Fruit fly (Drosophila melanogaster) whole organism, wandering third instar larva: ENCODE measurements around the gene Or94a.

ENCODE experiments used
- Abd-B ChIP-seq: fragments of >200 bp; optimal IDR thresholded peaks from 2 replicates; lab custom pipeline; 2017; ENCODE audit warnings: missing biosample characterization, missing genetic modification characterization
- CG32264 ChIP-seq: fragments of 200-800 bp; sonication (Bioruptor generic); optimal IDR thresholded peaks from 2 replicates; lab custom pipeline; 2016; ENCODE audit warnings: missing biosample characterization, missing genetic modification characterization
- CG9705 ChIP-seq: fragments of 200-800 bp; sonication (Bioruptor generic); optimal IDR thresholded peaks from 2 replicates; lab custom pipeline; 2018; ENCODE audit warnings: missing biosample characterization, mild to moderate bottlenecking, missing genetic modification characterization
- CrebA ChIP-seq: fragments of 200-800 bp; sonication (Bioruptor generic); optimal IDR thresholded peaks from 2 replicates; lab custom pipeline; 2016; ENCODE audit warnings: missing biosample characterization, mild to moderate bottlenecking, missing genetic modification characterization, borderline replicate concordance
- Dfd ChIP-seq: fragments of >200 bp; optimal IDR thresholded peaks from 2 replicates; lab custom pipeline; 2017; ENCODE audit warnings: missing biosample characterization, missing genetic modification characterization
- Dif ChIP-seq: fragments of 200-275, 200-300 bp; sonication (Bioruptor generic); optimal IDR thresholded peaks from 2 replicates; lab custom pipeline; 2018; ENCODE audit warnings: missing biosample characterization, missing genetic modification characterization; ENCODE audit not compliant: partially characterized antibody
- GATAd ChIP-seq: sonication (Bioruptor generic); optimal IDR thresholded peaks from 2 replicates; lab custom pipeline; 2016; ENCODE audit warnings: missing biosample characterization, missing genetic modification characterization
- HLH106 ChIP-seq: fragments of 200-800 bp; optimal IDR thresholded peaks from 3 replicates; lab custom pipeline; 2019; ENCODE audit warnings: missing biosample characterization, mild to moderate bottlenecking, missing genetic modification characterization, moderate library complexity
- Hnf4 ChIP-seq: fragments of 200-800 bp; sonication (Bioruptor generic); optimal IDR thresholded peaks from 2 replicates; lab custom pipeline; 2016; ENCODE audit warnings: missing biosample characterization, mild to moderate bottlenecking, missing genetic modification characterization
- Hr78 ChIP-seq: fragments of >200 bp; optimal IDR thresholded peaks from 2 replicates; lab custom pipeline; 2017; ENCODE audit warnings: missing biosample characterization, missing genetic modification characterization
- Hr83 ChIP-seq: fragments of 200-300 bp; sonication (Bioruptor generic); optimal IDR thresholded peaks from 2 replicates; lab custom pipeline; 2016; ENCODE audit warnings: missing biosample characterization, mild to moderate bottlenecking, missing genetic modification characterization, moderate library complexity; ENCODE audit not compliant: poor library complexity, severe bottlenecking
- Mio ChIP-seq: sonication (Bioruptor generic); optimal IDR thresholded peaks from 2 replicates; lab custom pipeline; 2016; ENCODE audit warnings: missing biosample characterization, missing genetic modification characterization
- Myc ChIP-seq: fragments of >200 bp; optimal IDR thresholded peaks from 2 replicates; lab custom pipeline; 2017
- N ChIP-seq: fragments of >200 bp; optimal IDR thresholded peaks from 2 replicates; lab custom pipeline; 2018; ENCODE audit warnings: missing biosample characterization, missing external identifiers, missing genetic modification characterization
- OdsH ChIP-seq: fragments of 200-800 bp; sonication (Bioruptor generic); optimal IDR thresholded peaks from 2 replicates; lab custom pipeline; 2016; ENCODE audit warnings: missing biosample characterization, mild to moderate bottlenecking, missing genetic modification characterization
- Rel ChIP-seq, 2 experiments: fragments of 200-800 bp; sonication (Bioruptor generic) in 1 of 2; optimal IDR thresholded peaks; 2 replicates in 1 of 2; 3 replicates in 1 of 2; lab custom pipeline; 2016 to 2019; ENCODE audit warnings: mild to moderate bottlenecking in 2 of 2, missing biosample characterization in 2 of 2, missing genetic modification characterization in 2 of 2, moderate library complexity in 1 of 2
- Sp1 ChIP-seq: fragments of 200-800 bp; sonication (Bioruptor generic); optimal IDR thresholded peaks from 3 replicates; lab custom pipeline; 2019; ENCODE audit warnings: missing biosample characterization, mild to moderate bottlenecking, missing genetic modification characterization, moderate library complexity
- Vsx2 ChIP-seq: fragments of 200-300, 225-300 bp; sonication (Bioruptor generic); optimal IDR thresholded peaks from 2 replicates; lab custom pipeline; 2018; ENCODE audit warnings: missing biosample characterization, missing genetic modification characterization; ENCODE audit not compliant: partially characterized antibody
- br ChIP-seq: fragments of 200-800 bp; sonication (Bioruptor generic); optimal IDR thresholded peaks from 2 replicates; lab custom pipeline; 2016; ENCODE audit warnings: missing biosample characterization, missing genetic modification characterization
- brk ChIP-seq: fragments of 200-800 bp; sonication (Bioruptor generic); optimal IDR thresholded peaks from 2 replicates; lab custom pipeline; 2016; ENCODE audit warnings: missing biosample characterization, mild to moderate bottlenecking, missing genetic modification characterization
- dl ChIP-seq, 2 experiments: fragments of 175-275, 200-275 bp in 1 of 2; fragments of 200-275 bp in 1 of 2; sonication (Bioruptor generic); optimal IDR thresholded peaks; lab custom pipeline; 2018; ENCODE audit warnings: mild to moderate bottlenecking in 2 of 2, missing biosample characterization in 2 of 2, missing genetic modification characterization in 2 of 2, moderate library complexity in 2 of 2; ENCODE audit not compliant: partially characterized antibody in 2 of 2, insufficient read depth in 1 of 2
- dmrt93B ChIP-seq: fragments of 200-800 bp; sonication (Bioruptor generic); optimal IDR thresholded peaks from 2 replicates; lab custom pipeline; 2018; ENCODE audit warnings: missing biosample characterization, mild to moderate bottlenecking, missing genetic modification characterization
- dsf ChIP-seq: sonication (Bioruptor generic); optimal IDR thresholded peaks from 2 replicates; lab custom pipeline; 2016; ENCODE audit warnings: missing biosample characterization, missing genetic modification characterization, borderline replicate concordance
- foxo ChIP-seq, 2 experiments: fragments of 200-800 bp; sonication (Bioruptor generic); optimal IDR thresholded peaks; 2 replicates in 1 of 2; 3 replicates in 1 of 2; lab custom pipeline; 2016 to 2017; ENCODE audit warnings: missing biosample characterization in 2 of 2, missing genetic modification characterization in 2 of 2
- fru ChIP-seq: fragments of 200-800 bp; sonication (Bioruptor generic); optimal IDR thresholded peaks from 3 replicates; lab custom pipeline; 2016; ENCODE audit warnings: missing biosample characterization, mild to moderate bottlenecking, missing genetic modification characterization
- h ChIP-seq: fragments of 200-800 bp; sonication (Bioruptor generic); optimal IDR thresholded peaks from 3 replicates; lab custom pipeline; 2016; ENCODE audit warnings: missing biosample characterization, mild to moderate bottlenecking, missing genetic modification characterization
- jim ChIP-seq: fragments of 175-275, 200-325 bp; sonication (Bioruptor generic); optimal IDR thresholded peaks from 2 replicates; lab custom pipeline; 2016; ENCODE audit warnings: missing biosample characterization, mild to moderate bottlenecking, missing genetic modification characterization
- lola ChIP-seq: fragments of >200 bp; optimal IDR thresholded peaks from 2 replicates; lab custom pipeline; 2017; ENCODE audit warnings: missing biosample characterization, missing genetic modification characterization
- psq ChIP-seq: fragments of 200-800 bp; sonication (Bioruptor generic); optimal IDR thresholded peaks from 3 replicates; lab custom pipeline; 2017; ENCODE audit warnings: missing biosample characterization, mild to moderate bottlenecking, missing genetic modification characterization, moderate library complexity
- sage ChIP-seq: fragments of 200-800 bp; sonication (Bioruptor generic); optimal IDR thresholded peaks from 2 replicates; lab custom pipeline; 2016; ENCODE audit warnings: missing biosample characterization, mild to moderate bottlenecking, missing genetic modification characterization
- sv ChIP-seq: fragments of 200-800 bp; sonication (Bioruptor generic); optimal IDR thresholded peaks from 3 replicates; lab custom pipeline; 2016; ENCODE audit warnings: missing biosample characterization, missing genetic modification characterization
- tai ChIP-seq: sonication (Bioruptor generic); optimal IDR thresholded peaks from 2 replicates; lab custom pipeline; 2016; ENCODE audit warnings: missing biosample characterization, missing genetic modification characterization
- usp ChIP-seq: fragments of >200 bp; optimal IDR thresholded peaks from 2 replicates; lab custom pipeline; 2017; ENCODE audit warnings: missing biosample characterization, missing genetic modification characterization
- woc ChIP-seq: sonication (Bioruptor generic); optimal IDR thresholded peaks from 2 replicates; lab custom pipeline; 2016; ENCODE audit warnings: missing biosample characterization, mild to moderate bottlenecking, missing genetic modification characterization

The Or94a gene

dm6 chr3R:22986981-22987380 lies at the start of gene Or94a:
Gene Or94a (plus strand): TSS chr3R:22987281.
- TF ChIP-seq Dif (GFP tag; lab: Kevin White, UChicago), result no peak
- TF ChIP-seq lola (GFP tag; lab: Kevin White, UChicago), result no peak
- no peak for TF ChIP-seq dl (GFP tag; optimal IDR thresholded peaks at IDR 0.05; lab: Kevin White, UChicago; ENCODE audit: insufficient read depth in 1 of 2, partially characterized antibody in 2 of 2)

- TF ChIP-seq usp, result no peak
- TF ChIP-seq N (GFP tag; lab: Kevin White, UChicago), result no peak
- no peak for TF ChIP-seq tai (GFP tag; lab: Kevin White, UChicago)
- no peak for TF ChIP-seq Hr83 (GFP tag; lab: Kevin White, UChicago)
- TF ChIP-seq Hr78 (GFP tag; lab: Kevin White, UChicago), result no peak
- no peak for TF ChIP-seq Abd-B (GFP tag; lab: Kevin White, UChicago)
- no peak for TF ChIP-seq br (GFP tag; lab: Kevin White, UChicago)
- TF ChIP-seq Vsx2 (GFP tag; lab: Kevin White, UChicago), result no peak
- no peak for TF ChIP-seq fru (GFP tag; lab: Kevin White, UChicago)
- TF ChIP-seq psq (GFP tag; lab: Kevin White, UChicago), result no peak
- no peak for TF ChIP-seq OdsH (GFP tag; lab: Kevin White, UChicago)
- TF ChIP-seq foxo (GFP tag; optimal IDR thresholded peaks at IDR 0.05; lab: Kevin White, UChicago), result no peak
- TF ChIP-seq Dif (GFP tag; lab: Kevin White, UChicago), result no peak
- TF ChIP-seq woc (GFP tag; lab: Kevin White, UChicago), result no peak
- no peak for TF ChIP-seq brk (GFP tag; lab: Kevin White, UChicago)
- no peak for TF ChIP-seq sage (GFP tag; lab: Kevin White, UChicago)
- TF ChIP-seq dmrt93B (GFP tag; lab: Kevin White, UChicago), result no peak
- no peak for TF ChIP-seq dl (GFP tag; optimal IDR thresholded peaks at IDR 0.05; lab: Kevin White, UChicago; ENCODE audit: insufficient read depth in 1 of 2, partially characterized antibody in 2 of 2)
- no peak for TF ChIP-seq h (GFP tag; lab: Kevin White, UChicago)
- no peak for TF ChIP-seq Hnf4 (GFP tag; lab: Kevin White, UChicago)
Measured at dm6 chr3R:22965220-22965619, 21.9 kb upstream of the Or94a start.

dm6 chr3R:22965984-22966383 lies 21.1 kb upstream of the Or94a start, which contains the start of gene Tpl94D:
Gene Tpl94D (plus strand): TSS chr3R:22966284.
- TF ChIP-seq sv (GFP tag; lab: Kevin White, UChicago) (no peak), tai (GFP tag; lab: Kevin White, UChicago) (no peak), Hr83 (GFP tag; lab: Kevin White, UChicago) (no peak), CG32264 (no peak), OdsH (GFP tag; lab: Kevin White, UChicago) (no peak), dsf (GFP tag; lab: Kevin White, UChicago) (no peak), CrebA (no peak), psq (GFP tag; lab: Kevin White, UChicago) (no peak), Sp1 (GFP tag; lab: Kevin White, UChicago) (no peak), GATAd (no peak), Mio (GFP tag; lab: Kevin White, UChicago) (no peak), CG9705 (GFP tag; lab: Kevin White, UChicago) (no peak), Myc (lab: Kevin White, UChicago) (no peak), dl (GFP tag; optimal IDR thresholded peaks at IDR 0.05; lab: Kevin White, UChicago; ENCODE audit: insufficient read depth in 1 of 2, partially characterized antibody in 2 of 2) (no peak), foxo (GFP tag; optimal IDR thresholded peaks at IDR 0.05; lab: Kevin White, UChicago) (no peak), Rel (GFP tag; optimal IDR thresholded peaks at IDR 0.05; lab: Kevin White, UChicago) (no peak), Rel (tag; optimal IDR thresholded peaks at IDR 0.05; lab: Kevin White, UChicago) (no peak), Vsx2 (GFP tag; lab: Kevin White, UChicago) (no peak), woc (GFP tag; lab: Kevin White, UChicago) (no peak), HLH106 (tag; lab: Kevin White, UChicago) (no peak), usp (no peak)

dm6 chr3R:22976997-22977396 lies 10.1 kb upstream of the Or94a start, which contains the start of gene Gbp3:
Gene Gbp3 (plus strand): TSS chr3R:22977270.
- TF ChIP-seq dl (GFP tag; optimal IDR thresholded peaks at IDR 0.05; lab: Kevin White, UChicago; ENCODE audit: insufficient read depth in 1 of 2, partially characterized antibody in 2 of 2), result no peak
- no peak for TF ChIP-seq fru (GFP tag; lab: Kevin White, UChicago)
- TF ChIP-seq Vsx2 (GFP tag; lab: Kevin White, UChicago), result no peak
- TF ChIP-seq psq (GFP tag; lab: Kevin White, UChicago), result no peak
- TF ChIP-seq GATAd, result no peak
- no peak for TF ChIP-seq Hr83 (GFP tag; lab: Kevin White, UChicago)
- TF ChIP-seq Abd-B (GFP tag; lab: Kevin White, UChicago), result no peak
- no peak for TF ChIP-seq jim (GFP tag; lab: Kevin White, UChicago)
- TF ChIP-seq Dif (GFP tag; lab: Kevin White, UChicago), result no peak
- no peak for TF ChIP-seq Dfd
